Fruit fly (Drosophila melanogaster): ENCODE measurements around the gene CG2246.

Gene CG2246

dm6 chr3R:30601440-30602256 is at the start of gene CG2246, which contains the start of gene CG31021:
TSS of gene CG2246 (minus strand) at chr3R:30601489.
TSS of gene CG31021 (plus strand) at chr3R:30602206.
- TF ChIP-seq noc (tag; optimal IDR thresholded peaks at IDR 0.05), result no peak

- TF ChIP-seq noc (tag; optimal IDR thresholded peaks at IDR 0.05), result no peak
Observed at dm6 chr3R:30649661-30650060, 48.4 kb upstream of the CG2246 start, which contains the start of gene CG34433. TSS of gene CG34433 (plus strand) at chr3R:30649961.

- no peak for TF ChIP-seq noc (tag; optimal IDR thresholded peaks at IDR 0.05)
Observed at dm6 chr3R:30648851-30649250, 47.6 kb upstream of the CG2246 start, which contains the start of gene CG34432. TSS of gene CG34432 (plus strand) at chr3R:30649151.

dm6 chr3R:30648451-30648850 is 47.2 kb upstream of the CG2246 start, which contains the start of gene PH4alphaPV:
TSS of gene PH4alphaPV (minus strand) at chr3R:30648551.
- TF ChIP-seq noc (tag; optimal IDR thresholded peaks at IDR 0.05), result no peak

dm6 chr3R:30645780-30646179 is 44.5 kb upstream of the CG2246 start, which contains the start of gene CG31013:
TSS of gene CG31013 (minus strand) at chr3R:30645880.
- no peak for TF ChIP-seq noc (tag; optimal IDR thresholded peaks at IDR 0.05)

- TF ChIP-seq noc (tag; optimal IDR thresholded peaks at IDR 0.05), result no peak
Observed at dm6 chr3R:30643240-30643639, 42.0 kb upstream of the CG2246 start.

- TF ChIP-seq noc (tag; optimal IDR thresholded peaks at IDR 0.05), result no peak
Observed at dm6 chr3R:30628928-30629327, 27.6 kb upstream of the CG2246 start, which contains the start of gene CG2267. TSS of gene CG2267 (minus strand) at chr3R:30629028.

dm6 chr3R:30621806-30622205 is 20.5 kb upstream of the CG2246 start, which contains the start of gene CG44954:
TSS of gene CG44954 (minus strand) at chr3R:30621906.
- TF ChIP-seq noc (tag; optimal IDR thresholded peaks at IDR 0.05), result no peak

- no peak for TF ChIP-seq noc (tag; optimal IDR thresholded peaks at IDR 0.05)
Observed at dm6 chr3R:30617457-30617856, 16.2 kb upstream of the CG2246 start.

- TF ChIP-seq noc (tag; optimal IDR thresholded peaks at IDR 0.05), result no peak
Observed at dm6 chr3R:30616098-30616857, 15.0 kb upstream of the CG2246 start.

- no peak for TF ChIP-seq noc (tag; optimal IDR thresholded peaks at IDR 0.05)
Observed at dm6 chr3R:30605889-30606288, 4.6 kb upstream of the CG2246 start, which contains the start of gene CG31016. TSS of gene CG31016 (plus strand) at chr3R:30606189.

dm6 chr3R:30603881-30604280 is 2.6 kb upstream of the CG2246 start, which contains the start of gene PH4alphaNE3:
TSS of gene PH4alphaNE3 (plus strand) at chr3R:30604181.
- TF ChIP-seq noc (tag; optimal IDR thresholded peaks at IDR 0.05), result no peak

- TF ChIP-seq noc (tag; optimal IDR thresholded peaks at IDR 0.05), result peak; percentile 80
Observed at dm6 chr3R:30600154-30601009, 907 bp downstream of the CG2246 start.

dm6 chr3R:30599404-30599980 is 1.8 kb downstream of the CG2246 start:
- no peak for TF ChIP-seq noc (tag; optimal IDR thresholded peaks at IDR 0.05)

dm6 chr3R:30596704-30597103 is 4.6 kb downstream of the CG2246 start, which contains the start of gene CG31019:
TSS of gene CG31019 (plus strand) at chr3R:30597004.
- TF ChIP-seq noc (tag; optimal IDR thresholded peaks at IDR 0.05), result no peak
